Fruit fly (Drosophila melanogaster): Measurements from ENCODE around the gene CG43391.

CG43391 gene

dm6 chr3L:11609153-11609809 is 28.5 kb upstream of the CG43391 start, which contains the start of gene Duba (continued):
- no peak for TF ChIP-seq usp (GFP tag; optimal IDR thresholded peaks at IDR 0.05)
- TF ChIP-seq CG2712 (tag; optimal IDR thresholded peaks at IDR 0.05): peak; percentile 43
- no peak for TF ChIP-seq zen2 (GFP tag; IDR thresholded peaks at IDR 0.05; ENCODE audit: partially characterized antibody)
- TF ChIP-seq CG16813 (GFP tag; IDR thresholded peaks at IDR 0.05; ENCODE audit: partially characterized antibody): 0 out of 3 replicates have a peak, but pooled peaks have one; percentile 20
- TF ChIP-seq nmo (GFP tag; optimal IDR thresholded peaks at IDR 0.05): peak; percentile 67
- no peak for TF ChIP-seq jumu (GFP tag; optimal IDR thresholded peaks at IDR 0.05)
- TF ChIP-seq CG17328 (GFP tag; IDR thresholded peaks at IDR 0.05): no peak
- no peak for TF ChIP-seq Adf1 (GFP tag; IDR thresholded peaks at IDR 0.05)
- no peak for TF ChIP-seq gce (GFP tag; IDR thresholded peaks at IDR 0.05)
- no peak for TF ChIP-seq Awh (GFP tag; IDR thresholded peaks at IDR 0.05)
- TF ChIP-seq CG4282 (GFP tag; optimal IDR thresholded peaks at IDR 0.05): no peak
- TF ChIP-seq bbx (GFP tag; IDR thresholded peaks at IDR 0.05; ENCODE audit: partially characterized antibody): no peak
- TF ChIP-seq C15 (GFP tag; IDR thresholded peaks at IDR 0.05): no peak
- peak; percentile 11; the same call in 1 of the 2 replicates for TF ChIP-seq CG32532 (GFP tag; IDR thresholded peaks at IDR 0.05)
- TF ChIP-seq sisA (GFP tag; IDR thresholded peaks at IDR 0.05): no peak
- TF ChIP-seq chinmo (GFP tag; IDR thresholded peaks at IDR 0.05; ENCODE audit: partially characterized antibody): no peak
- TF ChIP-seq gem (tag; optimal IDR thresholded peaks at IDR 0.05): no peak
- TF ChIP-seq CG1024 (GFP tag; IDR thresholded peaks at IDR 0.05): peak; percentile 59; the same call in 1 of the 2 replicates
- TF ChIP-seq abd-A (tag; optimal IDR thresholded peaks at IDR 0.05): no peak
- no peak for TF ChIP-seq GATAe (GFP tag; conservative IDR thresholded peaks at IDR 0.05)
- no peak for TF ChIP-seq tio (GFP tag; optimal IDR thresholded peaks at IDR 0.05)
- TF ChIP-seq Hr39 (optimal IDR thresholded peaks at IDR 0.05): no peak
- no peak for TF ChIP-seq Blimp-1 (GFP tag; optimal IDR thresholded peaks at IDR 0.05)
- no peak for TF ChIP-seq CG4424 (GFP tag; optimal IDR thresholded peaks at IDR 0.05)
- TF ChIP-seq gsb-n (tag; optimal IDR thresholded peaks at IDR 0.05): no peak
- TF ChIP-seq crol (GFP tag; IDR thresholded peaks at IDR 0.05): no peak
- TF ChIP-seq CG7786 (GFP tag; optimal IDR thresholded peaks at IDR 0.05): no peak
- TF ChIP-seq amos (GFP tag; IDR thresholded peaks at IDR 0.05; ENCODE audit: partially characterized antibody): 0 out of 2 replicates have a peak, but pooled peaks have one; percentile 11
- TF ChIP-seq CG2129 (GFP tag; IDR thresholded peaks at IDR 0.05; ENCODE audit: partially characterized antibody): no peak
- TF ChIP-seq CG9797 (GFP tag; optimal IDR thresholded peaks at IDR 0.05): peak; percentile 55
- no peak for TF ChIP-seq Mrtf (GFP tag; IDR thresholded peaks at IDR 0.05)
- TF ChIP-seq PHDP (tag; optimal IDR thresholded peaks at IDR 0.05): no peak
- TF ChIP-seq toy (GFP tag; IDR thresholded peaks at IDR 0.05): no peak
- no peak for TF ChIP-seq CG4328 (GFP tag; optimal IDR thresholded peaks at IDR 0.05)
- no peak for TF ChIP-seq Max (GFP tag; optimal IDR thresholded peaks at IDR 0.05)
- no peak for TF ChIP-seq CG4854 (GFP tag; optimal IDR thresholded peaks at IDR 0.05)
- no peak; the same call in 1 of the 2 replicates for TF ChIP-seq Rfx (GFP tag; IDR thresholded peaks at IDR 0.05)
- no peak for TF ChIP-seq CG15011 (GFP tag; optimal IDR thresholded peaks at IDR 0.05)
- TF ChIP-seq CG2116 (GFP tag; optimal IDR thresholded peaks at IDR 0.05): peak; percentile 89
- no peak for TF ChIP-seq sima (GFP tag; optimal IDR thresholded peaks at IDR 0.05)
- no peak for TF ChIP-seq CG7372 (GFP tag; IDR thresholded peaks at IDR 0.05)
- no peak for TF ChIP-seq HLHmδ (GFP tag; optimal IDR thresholded peaks at IDR 0.05)
- TF ChIP-seq E2f2 (GFP tag; IDR thresholded peaks at IDR 0.05): no peak
- TF ChIP-seq CG3726 (GFP tag; IDR thresholded peaks at IDR 0.05): no peak
- TF ChIP-seq her (GFP tag; optimal IDR thresholded peaks at IDR 0.05): no peak
- no peak for TF ChIP-seq stc (GFP tag; IDR thresholded peaks at IDR 0.05)
- TF ChIP-seq CG3163 (GFP tag; optimal IDR thresholded peaks at IDR 0.05): no peak
- TF ChIP-seq CG9932 (GFP tag; IDR thresholded peaks at IDR 0.05): no peak
- TF ChIP-seq CG12942 (GFP tag; optimal IDR thresholded peaks at IDR 0.05): no peak
- no peak for TF ChIP-seq peb (GFP tag; IDR thresholded peaks at IDR 0.05)
- TF ChIP-seq MTF-1 (GFP tag; optimal IDR thresholded peaks at IDR 0.05; ENCODE audit: borderline replicate concordance): no peak
